Worm (Caenorhabditis elegans) whole organism, L3 larva: Measurements from ENCODE around the gene pro-1.
A peak's percentile ranks its signal among the peaks of the same experiment; 100 is the strongest.

ENCODE experiments used
- ceh-9 ChIP-seq: sonication (generic microtip); optimal IDR thresholded peaks from 2 replicates; lab custom pipeline; 2018; ENCODE audit warnings: missing biosample characterization, missing genetic modification characterization
- nhr-237 ChIP-seq: fragments of 150-350 bp; optimal IDR thresholded peaks from 2 replicates; lab custom pipeline; 2014; ENCODE audit warnings: missing biosample characterization, missing genetic modification characterization
- pqm-1 ChIP-seq: fragments of 150-350 bp; optimal IDR thresholded peaks from 2 replicates; lab custom pipeline; 2017; ENCODE audit warnings: missing biosample characterization, missing genetic modification characterization, inconsistent platforms
- snpc-4 ChIP-seq: fragments of 150-350 bp; optimal IDR thresholded peaks from 2 replicates; lab custom pipeline; 2014; ENCODE audit warnings: missing biosample characterization, missing genetic modification characterization
- unc-39 ChIP-seq: sonication (generic microtip); optimal IDR thresholded peaks from 4 replicates; lab custom pipeline; 2017; ENCODE audit warnings: missing biosample characterization, missing genetic modification characterization
- unc-62 ChIP-seq: fragments of 150-350 bp; sonication (generic microtip); optimal IDR thresholded peaks from 4 replicates; lab custom pipeline; 2014; ENCODE audit warnings: missing biosample characterization, missing genetic modification reagents, missing genetic modification characterization
- ztf-11 ChIP-seq: fragments of 150-350 bp; optimal IDR thresholded peaks from 2 replicates; lab custom pipeline; 2014; ENCODE audit warnings: missing biosample characterization, missing genetic modification characterization
- ztf-4 ChIP-seq: fragments of 150-350 bp; optimal IDR thresholded peaks from 2 replicates; lab custom pipeline; 2014; ENCODE audit warnings: missing biosample characterization, missing genetic modification characterization

ce11 chrII:10563368-10563767 lies 21.6 kb upstream of the pro-1 start, which contains the start of gene cdc-48.1:
- peak; percentile 69 for TF ChIP-seq unc-39 (tag; lab: Kevin White, UChicago)
- TF ChIP-seq nhr-237 (tag; lab: Kevin White, UChicago) = peak; percentile 74
- no peak for TF ChIP-seq ceh-9 (tag; lab: Kevin White, UChicago)
- TF ChIP-seq ztf-11 (tag; lab: Kevin White, UChicago) = peak; percentile 54
- TF ChIP-seq unc-62 (GFP tag; lab: Kevin White, UChicago) = peak; percentile 100
- peak; percentile 96 for TF ChIP-seq ztf-4 (tag; lab: Kevin White, UChicago)
- TF ChIP-seq pqm-1 (tag; lab: Kevin White, UChicago) = peak; percentile 100
- peak; percentile 98 for TF ChIP-seq snpc-4 (tag; lab: Kevin White, UChicago)
